Fruit fly (Drosophila melanogaster): Measurements from ENCODE around the gene Gr93c.

Gene Gr93c

dm6 chr3R:21828785-21829486 is 16.1 kb downstream of the Gr93c start (continued):
- TF ChIP-seq Xrp1 (GFP tag; IDR thresholded peaks at IDR 0.05) (peak; percentile 92), CG2199 (GFP tag; IDR thresholded peaks at IDR 0.05) (0 out of 3 replicates have a peak, but pooled peaks have one; percentile 9), gsb-n (tag; optimal IDR thresholded peaks at IDR 0.05) (peak; percentile 96), CG32532 (GFP tag; IDR thresholded peaks at IDR 0.05) (no peak), CG1529 (GFP tag; optimal IDR thresholded peaks at IDR 0.05) (peak; percentile 78), CoRest (tag; optimal IDR thresholded peaks at IDR 0.05) (peak; percentile 81), Hmx (GFP tag; optimal IDR thresholded peaks at IDR 0.05) (no peak), GATAe (GFP tag; conservative IDR thresholded peaks at IDR 0.05) (no peak), CG10366 (GFP tag; IDR thresholded peaks at IDR 0.05) (peak; percentile 38; the same call in 1 of the 2 replicates), CG11723 (GFP tag; optimal IDR thresholded peaks at IDR 0.05) (peak; percentile 49), E2f1 (GFP tag; IDR thresholded peaks at IDR 0.05) (no peak; the same call in 1 of the 2 replicates), CG1233 (GFP tag; optimal IDR thresholded peaks at IDR 0.05) (peak; percentile 26), CG13775 (GFP tag; optimal IDR thresholded peaks at IDR 0.05) (peak; percentile 71), CG9437 (GFP tag; optimal IDR thresholded peaks at IDR 0.05) (peak; percentile 49), Blimp-1 (GFP tag; optimal IDR thresholded peaks at IDR 0.05) (peak; percentile 88), seq (GFP tag; IDR thresholded peaks at IDR 0.05) (no peak), Nf-YB (GFP tag; optimal IDR thresholded peaks at IDR 0.05) (peak; percentile 64), slbo (GFP tag; IDR thresholded peaks at IDR 0.05) (no peak), CG6765 (GFP tag; optimal IDR thresholded peaks at IDR 0.05) (no peak), CG2875 (GFP tag; optimal IDR thresholded peaks at IDR 0.05) (peak; percentile 83), CG6272 (GFP tag; IDR thresholded peaks at IDR 0.05) (0 out of 2 replicates have a peak, but pooled peaks have one; percentile 11), CG3726 (GFP tag; IDR thresholded peaks at IDR 0.05) (0 out of 3 replicates have a peak, but pooled peaks have one; percentile 30), CG16815 (GFP tag; optimal IDR thresholded peaks at IDR 0.05) (peak; percentile 77), nerfin-1 (tag; optimal IDR thresholded peaks at IDR 0.05) (peak; percentile 66), CG2678 (tag; optimal IDR thresholded peaks at IDR 0.05) (peak; percentile 76), CG32772 (GFP tag; IDR thresholded peaks at IDR 0.05) (peak; percentile 52), CG4617 (GFP tag; optimal IDR thresholded peaks at IDR 0.05; ENCODE audit: borderline replicate concordance) (peak; percentile 19), CG17568 (GFP tag; optimal IDR thresholded peaks at IDR 0.05) (peak; percentile 21), Fer1 (GFP tag; optimal IDR thresholded peaks at IDR 0.05) (no peak), CG14667 (GFP tag; IDR thresholded peaks at IDR 0.05) (peak; percentile 35; the same call in 1 of the 2 replicates), corto (GFP tag; optimal IDR thresholded peaks at IDR 0.05) (no peak), trem (tag; optimal IDR thresholded peaks at IDR 0.05) (peak; percentile 92), Abd-B (GFP tag; optimal IDR thresholded peaks at IDR 0.05) (peak; percentile 49), nau (GFP tag; optimal IDR thresholded peaks at IDR 0.05) (no peak), oc (tag; optimal IDR thresholded peaks at IDR 0.05) (peak; percentile 66), psq (GFP tag; optimal IDR thresholded peaks at IDR 0.05) (peak; percentile 31), twi (tag; optimal IDR thresholded peaks at IDR 0.05) (peak; percentile 86), ap (GFP tag; IDR thresholded peaks at IDR 0.05) (peak; percentile 37), lov (optimal IDR thresholded peaks at IDR 0.05) (no peak), lov (GFP tag; IDR thresholded peaks at IDR 0.05) (0 out of 3 replicates have a peak, but pooled peaks have one; percentile 37), CG1602 (GFP tag; optimal IDR thresholded peaks at IDR 0.05) (peak; percentile 65), CG12299 (tag; optimal IDR thresholded peaks at IDR 0.05) (peak; percentile 65), CG10462 (GFP tag; optimal IDR thresholded peaks at IDR 0.05) (peak; percentile 52), hth (optimal IDR thresholded peaks at IDR 0.05) (no peak), tap (tag; optimal IDR thresholded peaks at IDR 0.05) (peak; percentile 57), vvl (GFP tag; IDR thresholded peaks at IDR 0.05) (peak; percentile 74), CG14014 (GFP tag; IDR thresholded peaks at IDR 0.05) (no peak), CG7357 (GFP tag; IDR thresholded peaks at IDR 0.05) (0 out of 3 replicates have a peak, but pooled peaks have one; percentile 10), ken (GFP tag; IDR thresholded peaks at IDR 0.05) (peak; percentile 41; the same call in 1 of the 3 replicates), CG6254 (GFP tag; optimal IDR thresholded peaks at IDR 0.05) (peak; percentile 75)

Measured in whole organism, embryonic.